Fruit fly (Drosophila melanogaster) whole organism, embryonic: Measurements from ENCODE around the gene Cpr30F.

Source experiments
- Adf1 ChIP-seq: fragments of 200-800 bp; sonication (Bioruptor generic); IDR thresholded peaks from 2 replicates; pipeline ENCODE4 v1.3.6; 2022; ENCODE audit warnings: missing biosample characterization, missing genetic modification characterization
- Aef1 ChIP-seq: fragments of 200-800 bp; sonication (Bioruptor generic); IDR thresholded peaks from 3 replicates; pipeline ENCODE4 v1.3.6; 2022; ENCODE audit warnings: missing biosample characterization, missing genetic modification characterization
- CG1024 ChIP-seq: fragments of 200-800 bp; sonication (Bioruptor generic); IDR thresholded peaks from 2 replicates; pipeline ENCODE4 v1.3.6; 2022; ENCODE audit warnings: missing biosample characterization, missing genetic modification characterization
- CG11093 ChIP-seq: fragments of 200-800 bp; sonication (Bioruptor generic); IDR thresholded peaks from 3 replicates; pipeline ENCODE4 v1.3.6; 2022; ENCODE audit warnings: missing biosample characterization, missing genetic modification characterization
- CG11456 ChIP-seq: fragments of 200-800 bp; sonication (Bioruptor generic); IDR thresholded peaks from 3 replicates; pipeline ENCODE4 v1.3.6; 2022; ENCODE audit warnings: missing biosample characterization, missing genetic modification characterization
- CG11560 ChIP-seq: fragments of 200-800 bp; sonication (Bioruptor generic); IDR thresholded peaks from 3 replicates; pipeline ENCODE4 v1.3.6; 2022; ENCODE audit warnings: missing biosample characterization, missing genetic modification characterization
- CG11695 ChIP-seq: fragments of 200-800 bp; sonication (Bioruptor generic); IDR thresholded peaks from 3 replicates; pipeline ENCODE4 v1.3.6; 2022; ENCODE audit warnings: missing biosample characterization, missing genetic modification characterization
- CG11723 ChIP-seq: fragments of 200-800 bp; sonication (Bioruptor generic); optimal IDR thresholded peaks from 2 replicates; lab custom pipeline; 2017; ENCODE audit warnings: missing biosample characterization, mild to moderate bottlenecking, missing genetic modification characterization
- CG13287 ChIP-seq: fragments of 200-800 bp; sonication (Bioruptor generic); IDR thresholded peaks from 2 replicates; pipeline ENCODE4 v1.3.6; 2022; ENCODE audit warnings: missing biosample characterization, missing genetic modification characterization; ENCODE audit not compliant: partially characterized antibody
- CG15269 ChIP-seq: fragments of 200-800 bp; sonication (Bioruptor generic); optimal IDR thresholded peaks from 2 replicates; lab custom pipeline; 2018; ENCODE audit warnings: missing biosample characterization, mild to moderate bottlenecking, missing genetic modification characterization, moderate library complexity
- CG17328 ChIP-seq: fragments of 200-800 bp; sonication (Bioruptor generic); IDR thresholded peaks from 2 replicates; pipeline ENCODE4 v1.3.6; 2022; ENCODE audit warnings: missing biosample characterization, missing genetic modification characterization
- CG17612 ChIP-seq: fragments of 200-800 bp; sonication (Bioruptor generic); IDR thresholded peaks from 2 replicates; pipeline ENCODE4 v1.3.6; 2022; ENCODE audit warnings: missing biosample characterization, missing genetic modification characterization
- CG1832 ChIP-seq: fragments of 200-800 bp; sonication (Bioruptor generic); optimal IDR thresholded peaks from 2 replicates; lab custom pipeline; 2017; ENCODE audit warnings: missing biosample characterization, mild to moderate bottlenecking, missing genetic modification characterization, inconsistent platforms
- CG34224 ChIP-seq: fragments of 200-800 bp; sonication (Bioruptor generic); IDR thresholded peaks from 3 replicates; pipeline ENCODE4 v1.3.6; 2022; ENCODE audit warnings: missing biosample characterization, missing genetic modification characterization; ENCODE audit not compliant: partially characterized antibody
- CG3838 ChIP-seq: fragments of 200-800 bp; sonication (Bioruptor generic); optimal IDR thresholded peaks from 3 replicates; lab custom pipeline; 2016; ENCODE audit warnings: missing biosample characterization, missing genetic modification characterization
- CG6254 ChIP-seq: fragments of 200-800 bp; sonication (Bioruptor generic); optimal IDR thresholded peaks from 3 replicates; lab custom pipeline; 2017; ENCODE audit warnings: mild to moderate bottlenecking, missing biosample characterization, missing genetic modification reagents, missing genetic modification characterization
- CG8924 ChIP-seq: fragments of 200-800 bp; optimal IDR thresholded peaks from 3 replicates; lab custom pipeline; 2019; ENCODE audit warnings: missing biosample characterization, mild to moderate bottlenecking, missing genetic modification characterization, moderate library complexity
- CG9215 ChIP-seq: fragments of 200-800 bp; sonication (Bioruptor generic); IDR thresholded peaks from 2 replicates; pipeline ENCODE4 v1.3.6; 2022; ENCODE audit warnings: missing biosample characterization, missing genetic modification characterization
- Chrac-16 ChIP-seq: fragments of 200-800 bp; sonication (Bioruptor generic); optimal IDR thresholded peaks from 3 replicates; lab custom pipeline; 2016; ENCODE audit warnings: missing biosample characterization, missing genetic modification characterization
- D ChIP-seq, 2 experiments: fragments of 200-800 bp in 1 of 2; fragments of >200 bp in 1 of 2; sonication (Bioruptor generic) in 1 of 2; optimal IDR thresholded peaks; 2 replicates in 1 of 2; 3 replicates in 1 of 2; lab custom pipeline; 2017; ENCODE audit warnings: mild to moderate bottlenecking in 1 of 2, missing biosample characterization in 1 of 2, missing genetic modification characterization in 1 of 2, missing genetic modification reagents in 1 of 2
- D19A ChIP-seq: fragments of 200-800 bp; optimal IDR thresholded peaks from 3 replicates; lab custom pipeline; 2019; ENCODE audit warnings: missing biosample characterization, mild to moderate bottlenecking, missing genetic modification characterization, moderate library complexity
- Dll ChIP-seq: fragments of 200-800 bp; sonication (Bioruptor generic); IDR thresholded peaks from 4 replicates; pipeline ENCODE4 v1.3.6; 2022; ENCODE audit warnings: missing biosample characterization, missing genetic modification characterization; ENCODE audit not compliant: partially characterized antibody
- Doc3 ChIP-seq: fragments of 200-800 bp; sonication (Bioruptor generic); IDR thresholded peaks from 3 replicates; pipeline ENCODE4 v1.3.6; 2022; ENCODE audit warnings: missing biosample characterization, missing genetic modification characterization; ENCODE audit not compliant: partially characterized antibody
- Hr78 ChIP-seq, 2 experiments: fragments of 200-800 bp in 1 of 2; fragments of >200 bp in 1 of 2; sonication (Bioruptor generic) in 1 of 2; optimal IDR thresholded peaks; 2 replicates each; lab custom pipeline; 2017 to 2019; ENCODE audit warnings: missing biosample characterization in 2 of 2, missing genetic modification characterization in 2 of 2, mild to moderate bottlenecking in 1 of 2, moderate library complexity in 1 of 2
- Mrtf ChIP-seq: fragments of 200-800 bp; sonication (Bioruptor generic); IDR thresholded peaks from 3 replicates; pipeline ENCODE4 v1.3.6; 2022; ENCODE audit warnings: missing biosample characterization, missing genetic modification characterization
- Neu2 ChIP-seq: fragments of 200-800 bp; sonication (Bioruptor generic); optimal IDR thresholded peaks from 3 replicates; lab custom pipeline; 2016; ENCODE audit warnings: missing biosample characterization, missing genetic modification characterization, borderline replicate concordance
- Oli ChIP-seq: fragments of 200-800 bp; sonication (Bioruptor generic); optimal IDR thresholded peaks from 2 replicates; lab custom pipeline; 2018; ENCODE audit warnings: missing biosample characterization, mild to moderate bottlenecking, missing genetic modification characterization, moderate library complexity
- Ptx1 ChIP-seq: fragments of 200-800 bp; sonication (Bioruptor generic); IDR thresholded peaks from 2 replicates; pipeline ENCODE4 v1.3.6; 2022; ENCODE audit warnings: missing biosample characterization, missing genetic modification characterization
- Rx ChIP-seq: fragments of 200-800 bp; sonication (Bioruptor generic); IDR thresholded peaks from 2 replicates; pipeline ENCODE4 v1.3.6; 2022; ENCODE audit warnings: missing biosample characterization, missing genetic modification characterization
- ato ChIP-seq: fragments of 200-800 bp; sonication (Bioruptor generic); IDR thresholded peaks from 2 replicates; pipeline ENCODE4 v1.3.6; 2022; ENCODE audit warnings: missing biosample characterization, missing genetic modification characterization; ENCODE audit not compliant: partially characterized antibody
- bcd ChIP-seq: fragments of 200-800 bp; sonication (Bioruptor generic); optimal IDR thresholded peaks from 2 replicates; lab custom pipeline; 2017; ENCODE audit warnings: missing biosample characterization, mild to moderate bottlenecking, missing genetic modification characterization
- bowl ChIP-seq: fragments of 200-800 bp; sonication (Bioruptor generic); IDR thresholded peaks from 2 replicates; pipeline ENCODE4 v1.3.6; 2022; ENCODE audit warnings: missing biosample characterization, missing genetic modification characterization
- caup ChIP-seq: fragments of 200-800 bp; sonication (Bioruptor generic); optimal IDR thresholded peaks from 3 replicates; lab custom pipeline; 2017; ENCODE audit warnings: missing biosample characterization, mild to moderate bottlenecking, missing genetic modification characterization, moderate library complexity; ENCODE audit not compliant: severe bottlenecking
- chinmo ChIP-seq: fragments of 200-800 bp; sonication (Bioruptor generic); IDR thresholded peaks from 4 replicates; pipeline ENCODE4 v1.3.6; 2022; ENCODE audit warnings: missing biosample characterization, missing genetic modification characterization; ENCODE audit not compliant: partially characterized antibody
- corto ChIP-seq: fragments of 200-800 bp; sonication (Bioruptor generic); optimal IDR thresholded peaks from 2 replicates; lab custom pipeline; 2016; ENCODE audit warnings: missing biosample characterization, mild to moderate bottlenecking, missing genetic modification characterization, moderate library complexity
- crol ChIP-seq: fragments of 200-800 bp; sonication (Bioruptor generic); IDR thresholded peaks from 2 replicates; pipeline ENCODE4 v1.3.6; 2022; ENCODE audit warnings: missing biosample characterization, missing genetic modification characterization
- da ChIP-seq: fragments of 200-800 bp; sonication (Bioruptor generic); optimal IDR thresholded peaks from 2 replicates; lab custom pipeline; 2016; ENCODE audit warnings: missing biosample characterization, missing genetic modification characterization
- dpn ChIP-seq, 2 experiments: fragments of 200-800 bp; sonication (Bioruptor generic); optimal IDR thresholded peaks; 3 replicates each; lab custom pipeline; 2016; ENCODE audit warnings: missing biosample characterization in 2 of 2, missing genetic modification characterization in 2 of 2
- en ChIP-seq: fragments of 200-800 bp; sonication (Bioruptor generic); optimal IDR thresholded peaks from 2 replicates; lab custom pipeline; 2016; ENCODE audit warnings: missing biosample characterization, missing genetic modification characterization
- fu2 ChIP-seq: fragments of 200-800 bp; sonication (Bioruptor generic); optimal IDR thresholded peaks from 2 replicates; lab custom pipeline; 2016; ENCODE audit warnings: missing biosample characterization, missing genetic modification characterization
- inv ChIP-seq: fragments of 200-800 bp; sonication (Bioruptor generic); IDR thresholded peaks from 2 replicates; pipeline ENCODE4 v1.3.6; 2022; ENCODE audit warnings: missing biosample characterization, missing genetic modification characterization; ENCODE audit not compliant: partially characterized antibody
- jumu ChIP-seq: fragments of 200-800 bp; sonication (Bioruptor generic); optimal IDR thresholded peaks from 3 replicates; lab custom pipeline; 2016; ENCODE audit warnings: missing biosample characterization, missing genetic modification characterization
- lov ChIP-seq, 2 experiments: fragments of 200-800 bp in 1 of 2; fragments of >200 bp in 1 of 2; sonication (Bioruptor generic) in 1 of 2; IDR thresholded peaks in 1 of 2; optimal IDR thresholded peaks in 1 of 2; 2 replicates in 1 of 2; 3 replicates in 1 of 2; pipeline versions ENCODE4 v1.3.6 to Lab custom; 2017 to 2022; ENCODE audit warnings: missing biosample characterization in 1 of 2, missing genetic modification characterization in 1 of 2
- mam ChIP-seq: fragments of 200-800 bp; sonication (Bioruptor generic); optimal IDR thresholded peaks from 3 replicates; lab custom pipeline; 2016; ENCODE audit warnings: missing biosample characterization, missing genetic modification characterization
- odd ChIP-seq: fragments of 200-800 bp; sonication (Bioruptor generic); optimal IDR thresholded peaks from 2 replicates; lab custom pipeline; 2017; ENCODE audit warnings: missing biosample characterization, mild to moderate bottlenecking, missing genetic modification characterization
- sim ChIP-seq: fragments of 200-800 bp; sonication (Bioruptor generic); IDR thresholded peaks from 2 replicates; pipeline ENCODE4 v1.3.6; 2022; ENCODE audit warnings: missing biosample characterization, missing genetic modification characterization
- slp2 ChIP-seq: fragments of 200-800 bp; sonication (Bioruptor generic); optimal IDR thresholded peaks from 2 replicates; lab custom pipeline; 2016; ENCODE audit warnings: missing biosample characterization, missing genetic modification characterization
- wek ChIP-seq: fragments of 200-800 bp; sonication (Bioruptor generic); optimal IDR thresholded peaks from 3 replicates; lab custom pipeline; 2018; ENCODE audit warnings: missing biosample characterization, mild to moderate bottlenecking, missing genetic modification characterization, moderate library complexity
- zen ChIP-seq: fragments of 200-800 bp; sonication (Bioruptor generic); optimal IDR thresholded peaks from 3 replicates; lab custom pipeline; 2018; ENCODE audit warnings: missing biosample characterization, mild to moderate bottlenecking, missing genetic modification characterization, moderate library complexity

Cpr30F gene

DNA sequence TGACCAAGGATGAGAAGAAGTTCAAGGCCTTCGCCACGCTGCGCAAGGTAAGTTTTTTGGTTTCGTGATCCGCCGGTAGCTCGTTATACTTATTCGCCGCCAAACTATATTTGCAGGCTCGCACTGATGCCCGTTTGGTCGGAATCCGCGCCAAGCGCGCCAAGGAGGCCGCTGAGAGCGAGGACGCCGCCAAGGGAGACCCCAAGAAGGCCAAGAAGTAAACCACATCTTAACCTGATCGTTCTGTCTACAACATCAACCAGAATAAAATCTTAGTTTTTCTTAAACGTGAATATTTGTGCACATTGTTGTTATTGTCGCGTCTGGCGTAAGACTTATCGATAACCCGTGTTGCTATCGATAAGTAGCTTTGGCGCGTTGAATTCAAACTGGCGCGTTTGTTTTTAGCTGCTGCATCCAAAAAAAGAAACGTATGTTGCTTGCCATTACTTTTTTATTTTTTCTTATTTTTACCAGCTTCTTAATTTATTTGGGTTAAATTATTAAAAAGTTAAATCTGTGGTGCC, 35.3 kb upstream of the Cpr30F start (continued):
- TF ChIP-seq CG1024 (GFP tag; lab: Robert Waterston, UW) (no peak), inv (GFP tag; lab: Robert Waterston, UW) (no peak), CG15269 (tag; lab: Kevin White, UChicago) (no peak), wek (GFP tag; lab: Kevin White, UChicago) (no peak), ato (GFP tag; lab: Robert Waterston, UW) (peak; percentile 70), mam (GFP tag; lab: Kevin White, UChicago) (no peak), Rx (GFP tag; lab: Robert Waterston, UW) (no peak), Adf1 (no peak), crol (GFP tag; lab: Robert Waterston, UW) (no peak), Ptx1 (GFP tag; lab: Robert Waterston, UW) (no peak), CG11560 (tag; lab: Robert Waterston, UW) (no peak), CG34224 (GFP tag; lab: Robert Waterston, UW) (peak; percentile 69), odd (GFP tag; lab: Kevin White, UChicago) (no peak), en (no peak), bowl (no peak), Doc3 (GFP tag; lab: Robert Waterston, UW) (0 out of 3 replicates have a peak, but pooled peaks have one; percentile 28), CG11456 (GFP tag; lab: Robert Waterston, UW) (no peak), D (optimal IDR thresholded peaks at IDR 0.05; lab: Kevin White, UChicago) (no peak), D (GFP tag; optimal IDR thresholded peaks at IDR 0.05; lab: Kevin White, UChicago) (no peak), CG13287 (GFP tag; lab: Robert Waterston, UW) (peak; percentile 76), Neu2 (GFP tag; lab: Kevin White, UChicago) (no peak), CG11723 (GFP tag; lab: Kevin White, UChicago) (no peak), dpn (GFP tag; optimal IDR thresholded peaks at IDR 0.05; lab: Kevin White, UChicago) (no peak), CG3838 (no peak), slp2 (GFP tag; lab: Kevin White, UChicago) (no peak), corto (GFP tag; lab: Kevin White, UChicago) (no peak), CG6254 (GFP tag; lab: Kevin White, UChicago) (no peak), caup (no peak), lov (optimal IDR thresholded peaks at IDR 0.05; lab: Kevin White, UChicago) (no peak), lov (GFP tag; IDR thresholded peaks at IDR 0.05; lab: Robert Waterston, UW) (no peak), CG17328 (GFP tag; lab: Robert Waterston, UW) (no peak), zen (tag; lab: Kevin White, UChicago) (no peak), Aef1 (GFP tag; lab: Robert Waterston, UW) (no peak), CG8924 (tag; lab: Kevin White, UChicago) (no peak), D19A (tag; lab: Kevin White, UChicago) (no peak), CG9215 (GFP tag; lab: Robert Waterston, UW) (no peak), Oli (tag; lab: Kevin White, UChicago) (no peak), CG1832 (GFP tag; lab: Kevin White, UChicago) (no peak), CG11695 (GFP tag; lab: Robert Waterston, UW) (no peak), sim (GFP tag; lab: Robert Waterston, UW) (no peak), CG17612 (no peak), Hr78 (GFP tag; optimal IDR thresholded peaks at IDR 0.05; lab: Kevin White, UChicago) (no peak), fu2 (GFP tag; lab: Kevin White, UChicago) (no peak), chinmo (GFP tag; lab: Robert Waterston, UW) (0 out of 4 replicates have a peak, but pooled peaks have one; percentile 53), jumu (GFP tag; lab: Kevin White, UChicago) (no peak), bcd (GFP tag; lab: Kevin White, UChicago) (no peak), Dll (GFP tag; lab: Robert Waterston, UW) (peak; percentile 72), da (GFP tag; lab: Kevin White, UChicago) (no peak), Chrac-16 (GFP tag; lab: Kevin White, UChicago) (no peak), CG11093 (GFP tag; lab: Robert Waterston, UW) (no peak), Mrtf (GFP tag; lab: Robert Waterston, UW) (no peak)
